Fruit fly (Drosophila melanogaster): ENCODE measurements around the gene CG11710.

DNA sequence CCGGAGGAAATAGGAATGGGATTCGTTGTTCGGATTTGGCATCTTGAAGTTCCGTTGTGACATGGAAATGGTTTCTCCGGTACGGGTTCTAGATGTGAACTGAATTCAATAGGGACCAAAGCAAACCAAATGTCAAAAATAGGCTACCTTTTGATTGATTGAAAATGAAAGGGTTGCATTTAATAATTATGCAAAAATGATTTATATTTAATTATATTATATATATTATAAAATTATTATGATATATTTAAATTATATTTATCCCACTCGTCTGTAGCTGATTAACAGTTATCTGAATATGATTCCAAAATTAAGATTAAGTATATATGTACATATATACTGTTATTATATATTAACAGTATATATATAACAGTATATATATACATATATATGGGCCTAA is 38.8 kb downstream of the CG11710 start, which contains the start of gene jb:
- TF ChIP-seq Sin3A (optimal IDR thresholded peaks at IDR 0.05) = no peak
- no peak for TF ChIP-seq psq (optimal IDR thresholded peaks at IDR 0.05)
- TF ChIP-seq insv (optimal IDR thresholded peaks at IDR 0.05) = no peak
- no peak for TF ChIP-seq Myc (optimal IDR thresholded peaks at IDR 0.05)
- no peak for TF ChIP-seq h (optimal IDR thresholded peaks at IDR 0.05)
